Fruit fly (Drosophila melanogaster) whole organism, embryonic: ENCODE data around the gene Best3.

Experiments used
- CG10321 ChIP-seq: fragments of 200-800 bp; sonication (Bioruptor generic); IDR thresholded peaks from 2 replicates; pipeline ENCODE4 v1.3.6; 2022; ENCODE audit warnings: missing biosample characterization, missing genetic modification characterization
- CG12155 ChIP-seq: fragments of 200-800 bp; sonication (Bioruptor generic); optimal IDR thresholded peaks from 3 replicates; lab custom pipeline; 2016; ENCODE audit warnings: missing biosample characterization, missing genetic modification characterization
- CG12219 ChIP-seq: fragments of 200-800 bp; sonication (Bioruptor generic); optimal IDR thresholded peaks from 3 replicates; lab custom pipeline; 2018; ENCODE audit warnings: missing biosample characterization, mild to moderate bottlenecking, missing genetic modification characterization
- CG13775 ChIP-seq: fragments of 200-800 bp; sonication (Bioruptor generic); optimal IDR thresholded peaks from 3 replicates; lab custom pipeline; 2017; ENCODE audit warnings: missing biosample characterization, mild to moderate bottlenecking, missing genetic modification characterization
- CG15601 ChIP-seq: fragments of 200-800 bp; sonication (Bioruptor generic); optimal IDR thresholded peaks from 3 replicates; lab custom pipeline; 2019; ENCODE audit warnings: missing biosample characterization, mild to moderate bottlenecking, missing genetic modification characterization, moderate library complexity
- CG1792 ChIP-seq: fragments of 200-800 bp; sonication (Bioruptor generic); optimal IDR thresholded peaks from 2 replicates; lab custom pipeline; 2016; ENCODE audit warnings: missing biosample characterization, missing genetic modification characterization
- CG18262 ChIP-seq: fragments of 200-800 bp; optimal IDR thresholded peaks from 3 replicates; lab custom pipeline; 2019; ENCODE audit warnings: missing biosample characterization, mild to moderate bottlenecking, missing genetic modification characterization, moderate library complexity
- CG1832 ChIP-seq: fragments of 200-800 bp; sonication (Bioruptor generic); optimal IDR thresholded peaks from 2 replicates; lab custom pipeline; 2017; ENCODE audit warnings: missing biosample characterization, mild to moderate bottlenecking, missing genetic modification characterization, inconsistent platforms
- CG4707 ChIP-seq: fragments of 200-800 bp; sonication (Bioruptor generic); optimal IDR thresholded peaks from 2 replicates; lab custom pipeline; 2018; ENCODE audit warnings: missing biosample characterization, mild to moderate bottlenecking, missing genetic modification characterization, moderate library complexity
- CG6254 ChIP-seq: fragments of 200-800 bp; sonication (Bioruptor generic); optimal IDR thresholded peaks from 3 replicates; lab custom pipeline; 2017; ENCODE audit warnings: mild to moderate bottlenecking, missing biosample characterization, missing genetic modification reagents, missing genetic modification characterization
- CG7556 ChIP-seq: fragments of 200-800 bp; sonication (Bioruptor generic); optimal IDR thresholded peaks from 2 replicates; lab custom pipeline; 2017; ENCODE audit warnings: missing biosample characterization, mild to moderate bottlenecking, missing genetic modification characterization
- CG8290 ChIP-seq, 3 experiments: fragments of 200-800 bp; sonication (Bioruptor generic); optimal IDR thresholded peaks; 2 replicates each; lab custom pipeline; 2016 to 2019; ENCODE audit warnings: missing biosample characterization in 3 of 3, missing genetic modification characterization in 3 of 3, mild to moderate bottlenecking in 2 of 3, moderate library complexity in 1 of 3
- CG9727 ChIP-seq: fragments of 200-800 bp; sonication (Bioruptor generic); optimal IDR thresholded peaks from 3 replicates; lab custom pipeline; 2017; ENCODE audit warnings: missing biosample characterization, mild to moderate bottlenecking, missing genetic modification characterization
- CG9797 ChIP-seq: fragments of 200-800 bp; sonication (Bioruptor generic); optimal IDR thresholded peaks from 3 replicates; lab custom pipeline; 2018; ENCODE audit warnings: missing biosample characterization, mild to moderate bottlenecking, missing genetic modification characterization
- CG9876 ChIP-seq: fragments of 200-800 bp; sonication (Bioruptor generic); optimal IDR thresholded peaks from 2 replicates; lab custom pipeline; 2016; ENCODE audit warnings: missing biosample characterization, missing genetic modification characterization
- D ChIP-seq, 2 experiments: fragments of 200-800 bp in 1 of 2; fragments of >200 bp in 1 of 2; sonication (Bioruptor generic) in 1 of 2; optimal IDR thresholded peaks; 2 replicates in 1 of 2; 3 replicates in 1 of 2; lab custom pipeline; 2017; ENCODE audit warnings: mild to moderate bottlenecking in 1 of 2, missing biosample characterization in 1 of 2, missing genetic modification characterization in 1 of 2, missing genetic modification reagents in 1 of 2
- Dp ChIP-seq: fragments of 200-800 bp; sonication (Bioruptor generic); optimal IDR thresholded peaks from 2 replicates; lab custom pipeline; 2018; ENCODE audit warnings: missing biosample characterization, mild to moderate bottlenecking, missing genetic modification characterization, moderate library complexity
- ERR ChIP-seq: fragments of 200-800 bp; sonication (Bioruptor generic); optimal IDR thresholded peaks from 2 replicates; lab custom pipeline; 2016; ENCODE audit warnings: missing biosample characterization, missing genetic modification characterization
- Fer2 ChIP-seq: fragments of 200-800 bp; sonication (Bioruptor generic); optimal IDR thresholded peaks from 2 replicates; lab custom pipeline; 2018; ENCODE audit warnings: missing biosample characterization, mild to moderate bottlenecking, missing genetic modification characterization, moderate library complexity
- H2.0 ChIP-seq: fragments of 200-800 bp; sonication (Bioruptor generic); IDR thresholded peaks from 2 replicates; pipeline ENCODE4 v1.3.6; 2022; ENCODE audit warnings: missing biosample characterization, missing genetic modification characterization
- Jarid2 ChIP-seq: fragments of 200-800 bp; sonication (Bioruptor generic); optimal IDR thresholded peaks from 3 replicates; lab custom pipeline; 2017; ENCODE audit warnings: mild to moderate bottlenecking, missing biosample characterization, missing genetic modification reagents, missing genetic modification characterization
- Lhr ChIP-seq: fragments of 200-800 bp; sonication (Bioruptor generic); optimal IDR thresholded peaks from 3 replicates; lab custom pipeline; 2017; ENCODE audit warnings: mild to moderate bottlenecking, missing biosample characterization, missing genetic modification reagents, missing genetic modification characterization
- Nf-YA ChIP-seq: fragments of 200-800 bp; sonication (Bioruptor generic); IDR thresholded peaks from 2 replicates; pipeline ENCODE4 v1.3.6; 2022; ENCODE audit warnings: missing biosample characterization, missing genetic modification characterization
- Nf-YC ChIP-seq: fragments of 200-800 bp; optimal IDR thresholded peaks from 3 replicates; lab custom pipeline; 2019; ENCODE audit warnings: missing biosample characterization, mild to moderate bottlenecking, missing genetic modification characterization, moderate library complexity
- Oli ChIP-seq: fragments of 200-800 bp; sonication (Bioruptor generic); optimal IDR thresholded peaks from 2 replicates; lab custom pipeline; 2018; ENCODE audit warnings: missing biosample characterization, mild to moderate bottlenecking, missing genetic modification characterization, moderate library complexity
- Sin3A ChIP-seq: fragments of >200 bp; optimal IDR thresholded peaks from 2 replicates; lab custom pipeline; 2018
- Stat92E ChIP-seq, 3 experiments: fragments of >200 bp in 2 of 3; fragments of 200-800 bp in 1 of 3; sonication (Bioruptor generic) in 1 of 3; optimal IDR thresholded peaks; 2 replicates each; lab custom pipeline; 2017 to 2019; ENCODE audit warnings: missing biosample characterization in 3 of 3, missing genetic modification characterization in 3 of 3, mild to moderate bottlenecking in 1 of 3, moderate library complexity in 1 of 3
- YL-1 ChIP-seq: fragments of 200-800 bp; sonication (Bioruptor generic); optimal IDR thresholded peaks from 3 replicates; lab custom pipeline; 2017; ENCODE audit warnings: missing biosample characterization, mild to moderate bottlenecking, missing genetic modification characterization
- ase ChIP-seq: fragments of 200-800 bp; sonication (Bioruptor generic); IDR thresholded peaks from 3 replicates; pipeline ENCODE4 v1.3.6; 2022; ENCODE audit warnings: missing biosample characterization, missing genetic modification characterization
- bab2 ChIP-seq: fragments of 200-800 bp; sonication (Bioruptor generic); optimal IDR thresholded peaks from 2 replicates; lab custom pipeline; 2016; ENCODE audit warnings: missing biosample characterization, missing genetic modification characterization
- br ChIP-seq: fragments of >200 bp; optimal IDR thresholded peaks from 2 replicates; lab custom pipeline; 2017
- cato ChIP-seq: fragments of 200-800 bp; sonication (Bioruptor generic); optimal IDR thresholded peaks from 2 replicates; lab custom pipeline; 2016; ENCODE audit warnings: missing biosample characterization, missing genetic modification characterization, borderline replicate concordance
- chif ChIP-seq, 2 experiments: fragments of 200-800 bp; sonication (Bioruptor generic); optimal IDR thresholded peaks; 3 replicates each; lab custom pipeline; 2016; ENCODE audit warnings: missing biosample characterization in 2 of 2, missing genetic modification characterization in 2 of 2
- crp ChIP-seq, 2 experiments: fragments of 200-800 bp; sonication (Bioruptor generic); optimal IDR thresholded peaks; 2 replicates in 1 of 2; 3 replicates in 1 of 2; lab custom pipeline; 2017; ENCODE audit warnings: missing biosample characterization in 2 of 2, missing genetic modification characterization in 2 of 2, mild to moderate bottlenecking in 1 of 2, moderate library complexity in 1 of 2
- da ChIP-seq: fragments of 200-800 bp; sonication (Bioruptor generic); optimal IDR thresholded peaks from 2 replicates; lab custom pipeline; 2016; ENCODE audit warnings: missing biosample characterization, missing genetic modification characterization
- gcm ChIP-seq: fragments of 200-800 bp; sonication (Bioruptor generic); optimal IDR thresholded peaks from 2 replicates; lab custom pipeline; 2019; ENCODE audit warnings: missing biosample characterization, mild to moderate bottlenecking, missing genetic modification characterization, moderate library complexity
- gem ChIP-seq: fragments of 200-800 bp; sonication (Bioruptor generic); optimal IDR thresholded peaks from 2 replicates; lab custom pipeline; 2019; ENCODE audit warnings: missing biosample characterization, mild to moderate bottlenecking, missing genetic modification characterization, moderate library complexity
- gsb ChIP-seq: fragments of 200-800 bp; sonication (Bioruptor generic); IDR thresholded peaks from 2 replicates; pipeline ENCODE4 v1.3.6; 2022; ENCODE audit warnings: missing biosample characterization, missing genetic modification characterization
- org-1 ChIP-seq: fragments of 200-800 bp; sonication (Bioruptor generic); optimal IDR thresholded peaks from 2 replicates; lab custom pipeline; 2017; ENCODE audit warnings: missing biosample characterization, missing genetic modification characterization
- phol ChIP-seq: fragments of 200-800 bp; sonication (Bioruptor generic); optimal IDR thresholded peaks from 3 replicates; lab custom pipeline; 2018; ENCODE audit warnings: missing biosample characterization, mild to moderate bottlenecking, missing genetic modification characterization, moderate library complexity
- pum ChIP-seq: fragments of 200-800 bp; sonication (Bioruptor generic); optimal IDR thresholded peaks from 2 replicates; lab custom pipeline; 2016; ENCODE audit warnings: missing biosample characterization, missing genetic modification characterization
- run ChIP-seq: fragments of 200-800 bp; sonication (Bioruptor generic); optimal IDR thresholded peaks from 3 replicates; lab custom pipeline; 2018; ENCODE audit warnings: missing biosample characterization, mild to moderate bottlenecking, missing genetic modification characterization
- sens ChIP-seq: fragments of 200-800 bp; sonication (Bioruptor generic); peaks from one replicate; lab custom pipeline; 2016; ENCODE audit warnings: missing biosample characterization, missing genetic modification characterization
- slou ChIP-seq: fragments of 200-800 bp; sonication (Bioruptor generic); optimal IDR thresholded peaks from 3 replicates; lab custom pipeline; 2016; ENCODE audit warnings: missing biosample characterization, missing genetic modification characterization
- so ChIP-seq: fragments of 200-800 bp; sonication (Bioruptor generic); IDR thresholded peaks from 3 replicates; pipeline ENCODE4 v1.3.6; 2022; ENCODE audit warnings: missing biosample characterization, missing genetic modification characterization
- tup ChIP-seq: fragments of 200-800 bp; sonication (Bioruptor generic); optimal IDR thresholded peaks from 2 replicates; lab custom pipeline; 2016; ENCODE audit warnings: missing biosample characterization, mild to moderate bottlenecking, missing genetic modification characterization, moderate library complexity
- usp ChIP-seq: fragments of >200 bp; optimal IDR thresholded peaks from 2 replicates; lab custom pipeline; 2017; ENCODE audit warnings: missing biosample characterization, missing genetic modification characterization
- vnd ChIP-seq: fragments of 200-800 bp; sonication (Bioruptor generic); IDR thresholded peaks from 3 replicates; pipeline ENCODE4 v1.3.6; 2022; ENCODE audit warnings: missing biosample characterization, missing genetic modification characterization; ENCODE audit not compliant: partially characterized antibody
- zen2 ChIP-seq: fragments of 200-800 bp; sonication (Bioruptor generic); IDR thresholded peaks from 3 replicates; pipeline ENCODE4 v1.3.6; 2022; ENCODE audit warnings: missing biosample characterization, missing genetic modification characterization; ENCODE audit not compliant: partially characterized antibody
- zf30C ChIP-seq: fragments of 200-800 bp; sonication (Bioruptor generic); optimal IDR thresholded peaks from 3 replicates; lab custom pipeline; 2018; ENCODE audit warnings: missing biosample characterization, mild to moderate bottlenecking, missing genetic modification characterization

The Best3 gene

dm6 chr3L:15321001-15321438 is 18.4 kb upstream of the Best3 start (continued):
- TF ChIP-seq phol (tag; lab: Kevin White, UChicago) (peak; percentile 67), Nf-YC (tag; lab: Kevin White, UChicago) (no peak), Stat92E (GFP tag; optimal IDR thresholded peaks at IDR 0.05; lab: Kevin White, UChicago) (no peak), so (no peak), Sin3A (no peak), usp (no peak), CG1792 (GFP tag; lab: Kevin White, UChicago) (no peak), chif (GFP tag; optimal IDR thresholded peaks at IDR 0.05; lab: Kevin White, UChicago) (peak; percentile 6 to 53), YL-1 (GFP tag; lab: Kevin White, UChicago) (no peak), zf30C (GFP tag; lab: Kevin White, UChicago) (peak; percentile 98), cato (GFP tag; lab: Kevin White, UChicago) (no peak), CG1832 (no peak), H2.0 (GFP tag; lab: Robert Waterston, UW) (no peak), CG6254 (peak; percentile 44), Oli (tag; lab: Kevin White, UChicago) (no peak), ERR (no peak), CG12219 (GFP tag; lab: Kevin White, UChicago) (no peak), CG4707 (no peak), CG7556 (GFP tag; lab: Kevin White, UChicago) (peak; percentile 52), Jarid2 (GFP tag; lab: Kevin White, UChicago) (no peak), D (optimal IDR thresholded peaks at IDR 0.05; lab: Kevin White, UChicago) (no peak), D (GFP tag; optimal IDR thresholded peaks at IDR 0.05; lab: Kevin White, UChicago) (peak; percentile 55), CG9876 (GFP tag; lab: Kevin White, UChicago) (no peak), sens (GFP tag; lab: Kevin White, UChicago) (peak; percentile 90), gcm (GFP tag; lab: Kevin White, UChicago) (peak; percentile 61), CG13775 (GFP tag; lab: Kevin White, UChicago) (peak; percentile 58), gem (tag; lab: Kevin White, UChicago) (peak; percentile 72), run (tag; lab: Kevin White, UChicago) (no peak), CG10321 (no peak), CG18262 (peak; percentile 85), pum (GFP tag; lab: Kevin White, UChicago) (peak; percentile 34), gsb (GFP tag; lab: Robert Waterston, UW) (no peak), crp (GFP tag; optimal IDR thresholded peaks at IDR 0.05; lab: Kevin White, UChicago) (peak in 1 of 2 experiments; percentile 9), CG9797 (GFP tag; lab: Kevin White, UChicago) (no peak), CG8290 (GFP tag; optimal IDR thresholded peaks at IDR 0.05; lab: Kevin White, UChicago) (peak; percentile 7), CG8290 (tag; optimal IDR thresholded peaks at IDR 0.05; lab: Kevin White, UChicago) (no peak), CG15601 (peak; percentile 7), Nf-YA (no peak), tup (GFP tag; lab: Kevin White, UChicago) (no peak), bab2 (GFP tag; lab: Kevin White, UChicago) (no peak), ase (no peak), Lhr (no peak), zen2 (GFP tag; lab: Robert Waterston, UW) (no peak), org-1 (GFP tag; lab: Kevin White, UChicago) (no peak), br (lab: Kevin White, UChicago) (no peak), Dp (GFP tag; lab: Kevin White, UChicago) (no peak), vnd (GFP tag; lab: Robert Waterston, UW) (no peak), Fer2 (tag; lab: Kevin White, UChicago) (no peak), CG9727 (GFP tag; lab: Kevin White, UChicago) (peak; percentile 90), CG12155 (GFP tag; lab: Kevin White, UChicago) (peak; percentile 33), da (GFP tag; lab: Kevin White, UChicago) (no peak), slou (no peak)
